Worm (Caenorhabditis elegans) whole organism, late embryonic: ENCODE measurements around the gene Y6G8.15.

Experiments
- ceh-45 ChIP-seq: fragments of 200-800 bp; sonication (Bioruptor generic); IDR thresholded peaks from 2 replicates; pipeline ENCODE4 v1.3.6; 2022; ENCODE audit warnings: missing genetic modification reagents, missing genetic modification characterization, missing compliant biosample characterization
- hlh-8 ChIP-seq: sonication (generic microtip); optimal IDR thresholded peaks from 2 replicates; lab custom pipeline; 2016; ENCODE audit warnings: missing genotype, missing genetic modification characterization, missing compliant biosample characterization

DNA sequence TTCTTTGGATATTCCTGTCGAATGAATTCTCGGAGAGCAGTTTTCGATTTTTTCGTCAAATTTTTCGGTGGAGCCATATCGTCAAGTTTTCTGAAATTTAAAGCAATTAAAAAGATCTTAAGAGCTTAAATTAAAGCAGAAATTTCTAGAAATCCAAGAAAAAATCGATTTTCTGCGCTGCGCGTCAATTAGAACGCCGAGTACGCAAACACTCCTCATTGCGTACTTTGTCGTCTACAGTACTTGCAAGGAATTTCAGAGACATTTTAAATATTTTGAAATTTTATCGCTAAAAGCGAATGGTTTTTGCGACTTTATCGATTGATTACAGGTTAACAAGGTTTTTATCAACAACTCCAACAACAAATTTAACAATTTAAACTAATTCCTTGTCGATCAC is 44.8 kb upstream of the Y6G8.15 start:
- no peak for TF ChIP-seq hlh-8 (tag; lab: Kevin White, UChicago)
- TF ChIP-seq ceh-45, result no peak
